Fruit fly (Drosophila melanogaster): ENCODE results near the gene TSG101.

Gene TSG101

DNA sequence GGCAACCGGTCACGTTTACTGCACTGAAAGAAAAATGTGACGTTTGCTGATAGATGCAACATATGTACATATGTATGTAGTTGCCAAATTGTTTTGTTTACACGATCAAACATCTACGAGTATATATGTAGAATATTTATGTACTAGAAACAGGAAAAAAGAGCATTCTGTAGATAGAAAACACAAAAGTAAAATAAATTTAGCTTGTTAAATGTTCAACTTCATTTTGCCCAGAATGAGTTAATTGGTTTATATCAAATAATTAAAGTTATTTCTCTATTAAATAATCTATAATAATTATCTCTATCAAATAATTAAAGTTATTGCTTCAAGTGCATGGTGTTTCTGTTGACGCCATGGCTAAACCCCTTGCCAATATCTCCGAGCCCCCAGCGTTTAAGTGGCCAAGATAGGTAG is 31.0 kb downstream of the TSG101 start:
- no peak for TF ChIP-seq Antp (GFP tag; optimal IDR thresholded peaks at IDR 0.05)
- TF ChIP-seq Dbx (GFP tag; IDR thresholded peaks at IDR 0.05) = no peak
- TF ChIP-seq CG10431 (GFP tag; optimal IDR thresholded peaks at IDR 0.05) = no peak
- TF ChIP-seq amos (GFP tag; IDR thresholded peaks at IDR 0.05; ENCODE audit: partially characterized antibody) = no peak
- TF ChIP-seq exex (tag; optimal IDR thresholded peaks at IDR 0.05) = peak; percentile 21
- no peak for TF ChIP-seq CG11696 (GFP tag; IDR thresholded peaks at IDR 0.05)
- TF ChIP-seq CG14710 (tag; optimal IDR thresholded peaks at IDR 0.05) = no peak
- TF ChIP-seq ATbp (GFP tag; optimal IDR thresholded peaks at IDR 0.05) = peak; percentile 20
- TF ChIP-seq pho (GFP tag; optimal IDR thresholded peaks at IDR 0.05) = no peak
- TF ChIP-seq CG1233 (GFP tag; optimal IDR thresholded peaks at IDR 0.05) = peak; percentile 29
- no peak for TF ChIP-seq CG7928 (GFP tag; optimal IDR thresholded peaks at IDR 0.05)
- TF ChIP-seq Six4 (GFP tag; optimal IDR thresholded peaks at IDR 0.05) = no peak
- no peak for TF ChIP-seq CTCF (GFP tag; optimal IDR thresholded peaks at IDR 0.05)
- TF ChIP-seq trem (tag; optimal IDR thresholded peaks at IDR 0.05) = peak; percentile 28
- no peak for TF ChIP-seq CG18476 (GFP tag; optimal IDR thresholded peaks at IDR 0.05)
- TF ChIP-seq CG10462 (GFP tag; optimal IDR thresholded peaks at IDR 0.05) = no peak
- peak; percentile 57 for TF ChIP-seq nmo (GFP tag; optimal IDR thresholded peaks at IDR 0.05)
- TF ChIP-seq Eip74EF (GFP tag; optimal IDR thresholded peaks at IDR 0.05) = peak in 1 of 2 experiments; percentile 20
- no peak for TF ChIP-seq Deaf1 (tag; optimal IDR thresholded peaks at IDR 0.05)
- peak; percentile 40 for TF ChIP-seq CG5180 (GFP tag; optimal IDR thresholded peaks at IDR 0.05)
- TF ChIP-seq CG6654 (GFP tag; optimal IDR thresholded peaks at IDR 0.05) = peak; percentile 25
- peak; percentile 4 for TF ChIP-seq CG2712 (tag; optimal IDR thresholded peaks at IDR 0.05)
- no peak for TF ChIP-seq cad (GFP tag; optimal IDR thresholded peaks at IDR 0.05)
- peak; percentile 9 for TF ChIP-seq Asciz (GFP tag; optimal IDR thresholded peaks at IDR 0.05)
- TF ChIP-seq NFAT (GFP tag; IDR thresholded peaks at IDR 0.05) = no peak
- TF ChIP-seq tgo (GFP tag; IDR thresholded peaks at IDR 0.05) = no peak
- no peak for TF ChIP-seq CG6689 (GFP tag; IDR thresholded peaks at IDR 0.05)
- TF ChIP-seq CG2889 (GFP tag; IDR thresholded peaks at IDR 0.05) = no peak
- TF ChIP-seq CHES-1-like (GFP tag; optimal IDR thresholded peaks at IDR 0.05) = no peak
- no peak for TF ChIP-seq tna (GFP tag; IDR thresholded peaks at IDR 0.05; ENCODE audit: partially characterized antibody)
- TF ChIP-seq odd (GFP tag; optimal IDR thresholded peaks at IDR 0.05) = no peak
- TF ChIP-seq Nf-YA (GFP tag; IDR thresholded peaks at IDR 0.05) = 0 out of 2 replicates have a peak, but pooled peaks have one; percentile 50
- TF ChIP-seq Sox100B (GFP tag; optimal IDR thresholded peaks at IDR 0.05) = no peak
- no peak for TF ChIP-seq z (GFP tag; IDR thresholded peaks at IDR 0.05)
- TF ChIP-seq al (GFP tag; IDR thresholded peaks at IDR 0.05) = no peak
- no peak for TF ChIP-seq Bteb2 (GFP tag; optimal IDR thresholded peaks at IDR 0.05)
- no peak for TF ChIP-seq CG16813 (GFP tag; IDR thresholded peaks at IDR 0.05; ENCODE audit: partially characterized antibody)
- TF ChIP-seq Abd-B (GFP tag; optimal IDR thresholded peaks at IDR 0.05) = peak; percentile 13
- TF ChIP-seq fd96Cb (tag; optimal IDR thresholded peaks at IDR 0.05) = peak; percentile 53
- TF ChIP-seq Sin3A (optimal IDR thresholded peaks at IDR 0.05) = no peak
- no peak for TF ChIP-seq Hmr (GFP tag; optimal IDR thresholded peaks at IDR 0.05)
- peak; percentile 62 for TF ChIP-seq dmrt99B (tag; optimal IDR thresholded peaks at IDR 0.05)
- TF ChIP-seq bsh (GFP tag; optimal IDR thresholded peaks at IDR 0.05) = no peak
- no peak for TF ChIP-seq pzg (GFP tag; optimal IDR thresholded peaks at IDR 0.05)
- TF ChIP-seq cwo (GFP tag; optimal IDR thresholded peaks at IDR 0.05) = peak; percentile 62
- no peak for TF ChIP-seq CG6854 (GFP tag; optimal IDR thresholded peaks at IDR 0.05)
- no peak for TF ChIP-seq CG42726 (GFP tag; IDR thresholded peaks at IDR 0.05; ENCODE audit: partially characterized antibody)
- no peak for TF ChIP-seq Trl (optimal IDR thresholded peaks at IDR 0.05)
- TF ChIP-seq Trl (GFP tag; optimal IDR thresholded peaks at IDR 0.05) = no peak
- no peak for TF ChIP-seq sd (tag; optimal IDR thresholded peaks at IDR 0.05)
- no peak for TF ChIP-seq Hmx (GFP tag; optimal IDR thresholded peaks at IDR 0.05)
- TF ChIP-seq tap (tag; optimal IDR thresholded peaks at IDR 0.05) = peak; percentile 34
